Worm (Caenorhabditis elegans) whole organism, young adult: ENCODE measurements around the gene C16D9.5.

Source experiments
- C06A6.2 ChIP-seq: fragments of 200-800 bp; sonication (Bioruptor generic); conservative IDR thresholded peaks from 2 replicates; pipeline ENCODE4 v1.3.6; 2022; ENCODE audit warnings: missing genetic modification characterization, missing compliant biosample characterization
- akir-1 ChIP-seq: fragments of 200-800 bp; sonication (Bioruptor generic); optimal IDR thresholded peaks from 2 replicates; lab custom pipeline; 2018; ENCODE audit warnings: mild to moderate bottlenecking, missing genetic modification characterization, moderate library complexity, missing compliant biosample characterization
- aptf-2 ChIP-seq: fragments of 200-800 bp; sonication (Bioruptor generic); conservative IDR thresholded peaks from 2 replicates; pipeline ENCODE4 v1.3.6; 2022; ENCODE audit warnings: missing genetic modification reagents, missing genetic modification characterization, missing compliant biosample characterization
- hmg-20 ChIP-seq: fragments of 200-800 bp; sonication (Bioruptor generic); IDR thresholded peaks from 2 replicates; pipeline ENCODE4 v1.3.6; 2022; ENCODE audit warnings: missing genetic modification reagents, missing genetic modification characterization, missing compliant biosample characterization
- let-607 ChIP-seq, 2 experiments: fragments of 200-800 bp in 1 of 2; sonication (Bioruptor generic) in 1 of 2; sonication (generic microtip) in 1 of 2; optimal IDR thresholded peaks; 2 replicates each; lab custom pipeline; 2016 to 2018; ENCODE audit warnings: mild to moderate bottlenecking in 2 of 2, missing compliant biosample characterization in 2 of 2, missing genetic modification characterization in 2 of 2, moderate library complexity in 2 of 2, missing genotype in 1 of 2
- lsl-1 ChIP-seq: fragments of 200-800 bp; sonication (Bioruptor generic); optimal IDR thresholded peaks from 2 replicates; lab custom pipeline; 2018; ENCODE audit warnings: mild to moderate bottlenecking, missing genetic modification characterization, moderate library complexity, missing compliant biosample characterization
- mxl-1 ChIP-seq: sonication (generic microtip); optimal IDR thresholded peaks from 2 replicates; lab custom pipeline; 2016; ENCODE audit warnings: missing genetic modification characterization, missing compliant biosample characterization
- snpc-1.1 ChIP-seq: sonication (generic microtip); optimal IDR thresholded peaks from 2 replicates; lab custom pipeline; 2017; ENCODE audit warnings: missing genetic modification characterization, mild to moderate bottlenecking, missing compliant biosample characterization, antibody characterized with exemption, moderate library complexity, missing genotype, missing genetic modification reagents; ENCODE audit not compliant: insufficient read depth
- ztf-6 ChIP-seq: fragments of 200-800 bp; sonication (Bioruptor generic); IDR thresholded peaks from 2 replicates; pipeline ENCODE4 v1.3.6; 2022; ENCODE audit warnings: missing genetic modification reagents, missing genetic modification characterization, missing compliant biosample characterization

- TF ChIP-seq akir-1 (GFP tag; lab: Kevin White, UChicago) (no peak), hmg-20 (GFP tag; lab: Robert Waterston, UW) (no peak), let-607 (tag; optimal IDR thresholded peaks at IDR 0.05; lab: Kevin White, UChicago) (no peak), aptf-2 (GFP tag; lab: Robert Waterston, UW) (no peak), snpc-1.1 (tag; lab: Kevin White, UChicago) (no peak), ztf-6 (GFP tag; lab: Robert Waterston, UW) (no peak), C06A6.2 (GFP tag; lab: Robert Waterston, UW) (no peak), lsl-1 (GFP tag; lab: Kevin White, UChicago) (no peak), mxl-1 (no peak)
Measured at ce11 chrV:8226812-8227211, 18.5 kb downstream of the C16D9.5 start, which contains the start of gene K07C11.10.
